Fruit fly (Drosophila melanogaster): Measurements from ENCODE around the gene CG31821.

The CG31821 gene

DNA sequence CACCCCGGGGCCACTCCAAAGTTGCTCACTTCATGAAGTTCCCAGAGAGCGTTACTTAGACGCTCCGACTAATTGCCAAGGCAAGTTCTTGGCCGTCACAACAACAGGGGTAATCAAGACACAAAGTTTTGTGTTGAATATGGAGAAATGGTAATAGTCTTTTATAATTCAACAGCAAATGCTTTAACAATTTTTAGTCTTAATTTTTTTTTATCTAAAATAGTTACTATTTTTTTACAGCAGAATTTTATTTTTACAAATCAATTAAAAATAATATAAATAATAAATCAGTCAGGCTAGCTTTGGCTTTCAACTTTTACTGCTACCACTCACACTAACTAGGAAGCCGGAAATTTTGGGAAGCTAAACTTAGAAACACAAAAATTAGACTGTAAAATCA, 49.9 kb downstream of the CG31821 start, which contains the start of gene CG13243:
Gene CG13243 (plus strand): TSS at position 301 of the 400 bp plus-strand sequence.
- no peak for TF ChIP-seq ttk (optimal IDR thresholded peaks at IDR 0.05)
- no peak for TF ChIP-seq insv (optimal IDR thresholded peaks at IDR 0.05)
- TF ChIP-seq psq (optimal IDR thresholded peaks at IDR 0.05): no peak

All from Kc167 (cell line).